Worm (Caenorhabditis elegans): ENCODE measurements around the gene ilys-4.

Gene ilys-4

DNA sequence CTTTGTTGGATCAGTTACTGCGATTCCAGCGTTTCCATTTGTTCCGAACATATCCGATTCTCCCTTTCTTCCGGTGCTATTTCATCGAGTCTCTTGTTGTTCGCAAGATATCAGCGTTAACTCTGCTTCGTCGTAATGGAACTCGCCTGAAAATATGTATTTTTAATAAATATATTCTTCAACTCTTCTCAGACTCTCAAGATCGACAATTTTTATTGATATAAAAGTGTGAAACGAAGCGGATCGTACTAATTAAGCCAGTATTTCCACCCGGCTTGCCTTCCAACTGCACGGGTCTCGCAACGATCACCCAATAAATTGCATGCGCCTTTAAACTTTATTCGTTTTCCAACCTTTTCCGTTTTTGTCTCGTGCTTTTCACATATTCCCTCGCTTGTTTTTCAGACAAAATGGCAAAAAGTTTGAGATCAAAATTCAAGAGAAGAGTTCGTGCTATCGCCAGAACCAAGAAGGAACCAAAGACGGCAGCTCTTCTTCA lies 26.7 kb upstream of the ilys-4 start, which contains the start of the genes xpo-3 and C49H3.3:
Gene xpo-3 (minus strand): TSS at position 51 of the 499 bp plus-strand sequence.
Gene C49H3.3 (plus strand): TSS at position 369 of the 499 bp plus-strand sequence.
- TF ChIP-seq lin-35 (GFP tag; optimal IDR thresholded peaks at IDR 0.05) (no peak), nhr-80 (tag; optimal IDR thresholded peaks at IDR 0.05) (peak; percentile 37), unc-62 (GFP tag; optimal IDR thresholded peaks at IDR 0.05) (no peak), cebp-1 (GFP tag; IDR thresholded peaks at IDR 0.05) (no peak), cebp-1 (tag; optimal IDR thresholded peaks at IDR 0.05) (peak; percentile 25), chd-7 (tag; optimal IDR thresholded peaks at IDR 0.05) (no peak), attf-5 (GFP tag; optimal IDR thresholded peaks at IDR 0.05) (peak; percentile 56), ztf-25 (GFP tag; IDR thresholded peaks at IDR 0.05) (no peak), hmg-1.2 (GFP tag; IDR thresholded peaks at IDR 0.05) (peak; percentile 17; the same call in 1 of the 2 replicates), F33H1.4 (GFP tag; IDR thresholded peaks at IDR 0.05) (peak; percentile 74)

DNA sequence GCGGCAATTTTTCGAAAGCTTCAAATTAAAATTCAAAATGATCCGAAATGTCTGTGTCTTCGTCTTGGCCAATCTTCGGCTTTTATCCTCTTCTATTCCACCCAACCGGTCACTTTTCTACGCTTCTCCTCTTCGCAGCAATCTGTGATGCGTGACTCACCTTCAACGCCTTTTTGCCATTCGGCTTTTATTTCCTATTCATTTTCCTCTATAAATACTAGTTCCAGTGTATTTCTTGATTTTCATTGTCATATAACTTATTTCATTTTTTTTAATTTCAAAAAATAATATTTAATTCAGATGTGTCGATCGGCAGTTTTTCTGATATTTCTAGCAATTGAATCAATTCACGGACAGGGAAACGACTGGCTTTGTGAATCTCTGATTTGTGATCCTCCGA lies 22.8 kb upstream of the ilys-4 start, which contains the start of gene C49H3.16:
Gene C49H3.16 (plus strand): TSS at position 301 of the 400 bp plus-strand sequence.
- TF ChIP-seq nhr-179 (tag; optimal IDR thresholded peaks at IDR 0.05), result no peak
- no peak for TF ChIP-seq atf-7 (tag; optimal IDR thresholded peaks at IDR 0.05)
- TF ChIP-seq Y56A3A.18 (GFP tag; IDR thresholded peaks at IDR 0.05), result no peak
- no peak for TF ChIP-seq ztf-6 (GFP tag; IDR thresholded peaks at IDR 0.05)
- TF ChIP-seq F33H1.4 (GFP tag; IDR thresholded peaks at IDR 0.05), result no peak
- no peak for TF ChIP-seq lag-1 (GFP tag; IDR thresholded peaks at IDR 0.05)
- TF ChIP-seq zfh-2 (GFP tag; conservative IDR thresholded peaks at IDR 0.05), result no peak
- no peak for TF ChIP-seq hlh-12 (tag; optimal IDR thresholded peaks at IDR 0.05)
- no peak for TF ChIP-seq rcor-1 (GFP tag; IDR thresholded peaks at IDR 0.05)
- TF ChIP-seq nhr-80 (tag; optimal IDR thresholded peaks at IDR 0.05), result no peak
- TF ChIP-seq egl-44 (GFP tag; IDR thresholded peaks at IDR 0.05), result no peak
- no peak for TF ChIP-seq lin-26 (GFP tag; IDR thresholded peaks at IDR 0.05)
- TF ChIP-seq snpc-1.1 (tag; optimal IDR thresholded peaks at IDR 0.05; ENCODE audit: insufficient read depth), result no peak
- no peak for TF ChIP-seq let-526 (GFP tag; IDR thresholded peaks at IDR 0.05)
- no peak for TF ChIP-seq ztf-26 (tag; optimal IDR thresholded peaks at IDR 0.05)
- TF ChIP-seq dpl-1 (GFP tag; optimal IDR thresholded peaks at IDR 0.05), result no peak
- no peak for TF ChIP-seq C17E4.6 (GFP tag; IDR thresholded peaks at IDR 0.05)

DNA sequence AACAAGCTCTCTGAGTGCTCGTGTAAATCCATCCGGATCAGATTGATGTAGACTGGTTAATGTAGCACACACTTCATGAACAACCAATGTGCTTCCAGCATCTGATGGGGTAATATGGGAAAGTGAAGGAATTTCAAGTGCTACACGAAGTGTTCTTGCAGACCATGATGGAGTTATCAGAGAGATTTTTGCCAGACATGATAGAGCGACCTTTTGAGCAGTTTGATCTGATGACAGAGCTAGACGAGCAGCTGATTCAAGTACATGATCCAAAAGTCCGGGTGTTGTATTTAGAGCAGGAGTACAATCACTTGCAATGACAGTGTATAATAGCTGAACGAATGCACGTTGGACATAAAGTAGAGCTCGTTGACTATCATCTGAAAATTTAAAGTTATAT lies 20.5 kb upstream of the ilys-4 start:
- TF ChIP-seq hsf-1 (GFP tag; IDR thresholded peaks at IDR 0.05) (no peak), ets-4 (GFP tag; optimal IDR thresholded peaks at IDR 0.05) (no peak), tbp1 (GFP tag; optimal IDR thresholded peaks at IDR 0.05) (no peak), rcor-1 (GFP tag; IDR thresholded peaks at IDR 0.05) (no peak), repo-1 (tag; optimal IDR thresholded peaks at IDR 0.05) (no peak), B0019.2 (GFP tag; conservative IDR thresholded peaks at IDR 0.05) (no peak), ztf-18 (tag; optimal IDR thresholded peaks at IDR 0.05) (no peak), F22D6.2 (tag; optimal IDR thresholded peaks at IDR 0.05) (no peak), B0336.3 (GFP tag; IDR thresholded peaks at IDR 0.05) (no peak), Y53F4B.3 (GFP tag; IDR thresholded peaks at IDR 0.05) (no peak), unc-130 (GFP tag; optimal IDR thresholded peaks at IDR 0.05) (no peak), cebp-2 (GFP tag; IDR thresholded peaks at IDR 0.05) (no peak), lir-1 (GFP tag; conservative IDR thresholded peaks at IDR 0.05) (no peak), egrh-3 (GFP tag; IDR thresholded peaks at IDR 0.05) (no peak), ztf-28 (GFP tag; IDR thresholded peaks at IDR 0.05) (no peak), somi-1 (GFP tag; optimal IDR thresholded peaks at IDR 0.05) (no peak), ztf-25 (GFP tag; IDR thresholded peaks at IDR 0.05) (no peak), bed-2 (GFP tag; IDR thresholded peaks at IDR 0.05) (no peak)
